Worm (Caenorhabditis elegans) whole organism, L4 larva: Measurements from ENCODE around the gene F52G3.1.

Experiments used
- F37D6.2 ChIP-seq: sonication (generic microtip); optimal IDR thresholded peaks from 2 replicates; lab custom pipeline; 2016; ENCODE audit warnings: mild to moderate bottlenecking, missing genetic modification characterization, missing compliant biosample characterization
- F49E8.2 ChIP-seq: sonication (generic microtip); optimal IDR thresholded peaks from 2 replicates; lab custom pipeline; 2016; ENCODE audit warnings: missing compliant biosample characterization, mild to moderate bottlenecking, missing genetic modification characterization, borderline replicate concordance
- R02D3.7 ChIP-seq: fragments of 150-350 bp; sonication (generic microtip); optimal IDR thresholded peaks from 3 replicates; lab custom pipeline; 2014; ENCODE audit warnings: missing biosample characterization, missing genetic modification characterization
- T20F7.1 ChIP-seq: fragments of 200-800 bp; sonication (Bioruptor generic); optimal IDR thresholded peaks from 2 replicates; lab custom pipeline; 2018; ENCODE audit warnings: mild to moderate bottlenecking, missing genetic modification characterization, missing compliant biosample characterization
- Y48G9A.11 ChIP-seq: fragments of 200-800 bp; sonication (Bioruptor generic); IDR thresholded peaks from 2 replicates; pipeline ENCODE4 v1.3.6; 2022; ENCODE audit warnings: missing genetic modification reagents, missing genetic modification characterization, missing compliant biosample characterization
- Y75B8A.6 ChIP-seq: fragments of 200-800 bp; sonication (Bioruptor generic); IDR thresholded peaks from 2 replicates; pipeline ENCODE4 v1.3.6; 2022; ENCODE audit warnings: missing genetic modification reagents, missing genetic modification characterization, missing compliant biosample characterization
- aha-1 ChIP-seq: fragments of 150-350 bp; peaks from one replicate; lab custom pipeline; 2014; ENCODE audit warnings: missing biosample characterization, missing genetic modification characterization
- ama-1 ChIP-seq: fragments of 150-350 bp; optimal IDR thresholded peaks from 2 replicates; lab custom pipeline; 2014; ENCODE audit warnings: inconsistent platforms, mixed read lengths
- attf-4 ChIP-seq: sonication (generic microtip); optimal IDR thresholded peaks from 3 replicates; lab custom pipeline; 2017; ENCODE audit warnings: missing biosample characterization, missing genetic modification characterization
- ceh-20 ChIP-seq: fragments of 200-800 bp; sonication (Bioruptor generic); IDR thresholded peaks from 2 replicates; pipeline ENCODE4 v1.3.6; 2022; ENCODE audit warnings: missing genetic modification reagents, missing genetic modification characterization, missing compliant biosample characterization
- ceh-32 ChIP-seq: sonication (generic microtip); optimal IDR thresholded peaks from 2 replicates; lab custom pipeline; 2016; ENCODE audit warnings: mild to moderate bottlenecking, missing genetic modification characterization, missing compliant biosample characterization; ENCODE audit not compliant: poor library complexity
- ceh-44 ChIP-seq: fragments of 200-800 bp; sonication (Bioruptor generic); IDR thresholded peaks from 2 replicates; pipeline ENCODE4 v1.3.6; 2022; ENCODE audit warnings: missing genetic modification reagents, missing genetic modification characterization, missing compliant biosample characterization
- daf-16 ChIP-seq, 3 experiments: sonication (generic microtip); optimal IDR thresholded peaks; 2 replicates each; lab custom pipeline; 2016 to 2017; ENCODE audit warnings: missing genetic modification characterization in 3 of 3, missing genetic modification reagents in 3 of 3, mild to moderate bottlenecking in 2 of 3, missing compliant biosample characterization in 2 of 3, missing biosample characterization in 1 of 3, moderate library complexity in 1 of 3
- duxl-1 ChIP-seq: sonication (generic microtip); optimal IDR thresholded peaks from 2 replicates; lab custom pipeline; 2016; ENCODE audit warnings: mild to moderate bottlenecking, missing genetic modification characterization, moderate library complexity, missing compliant biosample characterization; ENCODE audit not compliant: poor library complexity
- egl-27 ChIP-seq: sonication (generic microtip); optimal IDR thresholded peaks from 3 replicates; lab custom pipeline; 2017; ENCODE audit warnings: missing biosample characterization, missing genetic modification reagents, missing genetic modification characterization
- egl-43 ChIP-seq: fragments of 200-800 bp; sonication (Bioruptor generic); IDR thresholded peaks from 2 replicates; pipeline ENCODE4 v1.3.6; 2022; ENCODE audit warnings: missing genetic modification reagents, missing genetic modification characterization, missing compliant biosample characterization
- fkh-10 ChIP-seq: fragments of 150-350 bp; optimal IDR thresholded peaks from 2 replicates; lab custom pipeline; 2014; ENCODE audit warnings: missing biosample characterization, missing genetic modification reagents, missing genetic modification characterization
- hlh-30 ChIP-seq: sonication (generic microtip); optimal IDR thresholded peaks from 2 replicates; lab custom pipeline; 2017; ENCODE audit warnings: antibody characterized with exemption, mild to moderate bottlenecking, missing genetic modification characterization, missing compliant biosample characterization; ENCODE audit not compliant: insufficient read depth
- hmg-1.1 ChIP-seq: fragments of 200-800 bp; sonication (Bioruptor generic); IDR thresholded peaks from 2 replicates; pipeline ENCODE4 v1.3.6; 2022; ENCODE audit warnings: missing genetic modification reagents, missing genetic modification characterization, missing compliant biosample characterization
- jun-1 ChIP-seq: fragments of 150-350 bp; optimal IDR thresholded peaks from 2 replicates; lab custom pipeline; 2014; ENCODE audit warnings: missing biosample characterization, missing genetic modification reagents, missing genetic modification characterization
- lim-7 ChIP-seq: fragments of 200-800 bp; sonication (Bioruptor generic); IDR thresholded peaks from 2 replicates; pipeline ENCODE4 v1.3.6; 2022; ENCODE audit warnings: missing genetic modification characterization, missing compliant biosample characterization
- lin-1 ChIP-seq: fragments of 200-800 bp; sonication (Bioruptor generic); IDR thresholded peaks from 2 replicates; pipeline ENCODE4 v1.3.6; 2022; ENCODE audit warnings: missing genetic modification reagents, missing genetic modification characterization, missing compliant biosample characterization
- lin-15B ChIP-seq: fragments of 150-350 bp; sonication (generic microtip); optimal IDR thresholded peaks from 3 replicates; lab custom pipeline; 2014; ENCODE audit warnings: missing biosample characterization, missing genetic modification characterization
- madf-5 ChIP-seq, 2 experiments: fragments of 200-800 bp; sonication (Bioruptor generic); IDR thresholded peaks; 2 replicates each; pipeline ENCODE4 v1.3.6; 2022; ENCODE audit warnings: missing compliant biosample characterization in 2 of 2, missing genetic modification characterization in 2 of 2
- madf-9 ChIP-seq: fragments of 200-800 bp; sonication (Bioruptor generic); conservative IDR thresholded peaks from 2 replicates; pipeline ENCODE4 v1.3.6; 2022; ENCODE audit warnings: missing genetic modification reagents, missing genetic modification characterization, missing compliant biosample characterization
- mdt-29 ChIP-seq: fragments of 200-800 bp; sonication (Bioruptor generic); IDR thresholded peaks from 2 replicates; pipeline ENCODE4 v1.3.6; 2022; ENCODE audit warnings: missing genetic modification reagents, missing genetic modification characterization, missing compliant biosample characterization
- mep-1 ChIP-seq: fragments of 150-350 bp; sonication (generic microtip); optimal IDR thresholded peaks from 3 replicates; lab custom pipeline; 2014; ENCODE audit warnings: missing biosample characterization, missing genetic modification characterization
- mes-2 ChIP-seq: sonication (generic microtip); optimal IDR thresholded peaks from 2 replicates; lab custom pipeline; 2016; ENCODE audit warnings: missing genotype, mild to moderate bottlenecking, missing genetic modification characterization, missing compliant biosample characterization; ENCODE audit not compliant: poor library complexity, severe bottlenecking
- nhr-237 ChIP-seq: sonication (generic microtip); optimal IDR thresholded peaks from 2 replicates; lab custom pipeline; 2017; ENCODE audit warnings: missing biosample characterization, missing genetic modification characterization
- nhr-25 ChIP-seq: sonication (generic microtip); optimal IDR thresholded peaks from 2 replicates; lab custom pipeline; 2017; ENCODE audit warnings: missing genetic modification characterization, mild to moderate bottlenecking, missing compliant biosample characterization, antibody characterized with exemption, moderate library complexity, borderline replicate concordance; ENCODE audit not compliant: insufficient read depth
- nhr-6 ChIP-seq: fragments of 150-350 bp; optimal IDR thresholded peaks from 2 replicates; lab custom pipeline; 2014; ENCODE audit warnings: missing biosample characterization, missing genetic modification characterization
- nhr-76 ChIP-seq: fragments of 150-350 bp; optimal IDR thresholded peaks from 2 replicates; lab custom pipeline; 2014; ENCODE audit warnings: missing biosample characterization, missing genetic modification characterization
- nhr-77 ChIP-seq: fragments of 150-350 bp; optimal IDR thresholded peaks from 2 replicates; lab custom pipeline; 2014; ENCODE audit warnings: missing biosample characterization, missing genetic modification characterization
- php-3 ChIP-seq: fragments of 200-800 bp; sonication (Bioruptor generic); IDR thresholded peaks from 2 replicates; pipeline ENCODE4 v1.3.6; 2022; ENCODE audit warnings: missing genetic modification reagents, missing genetic modification characterization, missing compliant biosample characterization
- sdz-12 ChIP-seq: fragments of 200-800 bp; sonication (Bioruptor generic); optimal IDR thresholded peaks from 2 replicates; lab custom pipeline; 2018; ENCODE audit warnings: mild to moderate bottlenecking, missing genetic modification characterization, missing compliant biosample characterization
- snpc-4 ChIP-seq: fragments of 150-350 bp; optimal IDR thresholded peaks from 2 replicates; lab custom pipeline; 2014; ENCODE audit warnings: missing biosample characterization, missing genetic modification characterization
- spr-1 ChIP-seq: sonication (generic microtip); optimal IDR thresholded peaks from 2 replicates; lab custom pipeline; 2016; ENCODE audit warnings: mild to moderate bottlenecking, missing genetic modification characterization, missing compliant biosample characterization
- spr-3 ChIP-seq: fragments of 200-800 bp; sonication (Bioruptor generic); optimal IDR thresholded peaks from 2 replicates; lab custom pipeline; 2018; ENCODE audit warnings: mild to moderate bottlenecking, missing genetic modification characterization, missing compliant biosample characterization
- tag-97 ChIP-seq: fragments of 200-800 bp; sonication (Bioruptor generic); IDR thresholded peaks from 2 replicates; pipeline ENCODE4 v1.3.6; 2022; ENCODE audit warnings: missing genetic modification characterization, missing compliant biosample characterization
- tra-1 ChIP-seq: fragments of 200-800 bp; sonication (Bioruptor generic); IDR thresholded peaks from 2 replicates; pipeline ENCODE4 v1.3.6; 2022; ENCODE audit warnings: missing genetic modification reagents, missing genetic modification characterization, missing compliant biosample characterization
- unc-62 ChIP-seq, 3 experiments: fragments of 150-350 bp in 1 of 3; sonication (generic microtip); optimal IDR thresholded peaks in 2 of 3; peaks in 1 of 3; 1 replicate in 1 of 3; 2 replicates in 2 of 3; lab custom pipeline; 2014 to 2017; ENCODE audit warnings: missing biosample characterization in 3 of 3, missing genetic modification characterization in 3 of 3, missing genetic modification reagents in 3 of 3, missing genotype in 1 of 3
- zfp-3 ChIP-seq: fragments of 200-800 bp; sonication (Bioruptor generic); conservative IDR thresholded peaks from 2 replicates; pipeline ENCODE4 v1.3.6; 2022; ENCODE audit warnings: missing genetic modification reagents, missing genetic modification characterization, missing compliant biosample characterization
- zip-11 ChIP-seq: fragments of 200-800 bp; sonication (Bioruptor generic); IDR thresholded peaks from 2 replicates; pipeline ENCODE4 v1.3.6; 2022; ENCODE audit warnings: missing genetic modification characterization, missing compliant biosample characterization
- zip-2 ChIP-seq: fragments of 150-350 bp; optimal IDR thresholded peaks from 2 replicates; lab custom pipeline; 2014; ENCODE audit warnings: missing biosample characterization, missing genetic modification characterization
- ztf-11 ChIP-seq: fragments of 150-350 bp; optimal IDR thresholded peaks from 2 replicates; lab custom pipeline; 2014; ENCODE audit warnings: missing biosample characterization, missing genetic modification characterization
- ztf-7 ChIP-seq: fragments of 150-350 bp; optimal IDR thresholded peaks from 2 replicates; lab custom pipeline; 2014; ENCODE audit warnings: missing biosample characterization, missing genetic modification characterization

The F52G3.1 gene

DNA sequence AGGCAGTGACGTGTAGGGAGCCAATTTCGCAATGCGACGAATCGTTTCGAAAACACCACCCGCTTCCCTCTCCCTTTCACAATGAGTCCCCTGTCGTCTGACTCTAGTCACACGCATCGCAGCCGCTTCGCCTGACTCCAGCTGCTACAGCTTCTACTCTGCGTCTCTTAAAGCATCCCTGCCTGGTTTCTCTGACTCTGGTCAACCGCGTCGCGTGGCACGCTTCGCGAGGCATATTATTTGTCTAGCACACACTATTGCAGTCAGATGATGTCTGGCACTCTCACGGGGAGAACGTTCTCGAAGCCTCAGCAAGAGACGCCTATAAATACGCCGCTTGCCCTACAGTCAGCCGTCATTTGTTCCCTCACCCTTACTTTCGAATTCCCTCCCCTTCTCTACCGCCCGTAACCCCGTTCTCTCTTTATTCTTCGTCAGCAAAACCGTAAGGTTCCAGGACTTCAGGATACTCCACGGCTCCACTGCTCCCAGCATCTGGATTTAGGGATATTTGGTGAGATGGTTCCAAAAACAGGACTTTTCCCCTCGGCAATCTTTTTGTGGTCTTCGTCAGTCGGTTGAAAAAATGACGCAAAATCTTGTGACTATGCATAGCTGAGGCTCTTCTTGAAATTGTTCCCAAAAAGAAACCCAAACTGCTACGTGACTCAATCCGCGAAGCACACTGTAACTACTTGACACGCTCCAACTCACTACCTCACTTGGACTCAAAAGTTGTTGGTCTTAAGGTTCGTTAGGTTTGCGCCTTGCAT, 33.9 kb upstream of the F52G3.1 start (continued):
- TF ChIP-seq spr-3 (GFP tag; lab: Kevin White, UChicago) (peak; percentile 74), lim-7 (GFP tag; lab: Robert Waterston, UW) (peak; percentile 72), nhr-76 (tag; lab: Kevin White, UChicago) (peak; percentile 6), ceh-44 (GFP tag; lab: Robert Waterston, UW) (no peak), F37D6.2 (tag; lab: Kevin White, UChicago) (peak; percentile 93), attf-4 (peak; percentile 52), tra-1 (GFP tag; lab: Robert Waterston, UW) (peak; percentile 95), lin-1 (no peak; the same call in 1 of the 2 replicates), zip-2 (tag; lab: Kevin White, UChicago) (peak; percentile 77), Y75B8A.6 (0 out of 2 replicates have a peak, but pooled peaks have one; percentile 29), zfp-3 (peak; percentile 85), nhr-6 (peak; percentile 98), snpc-4 (tag; lab: Kevin White, UChicago) (peak; percentile 47)

- TF ChIP-seq lin-15B (no peak), ceh-32 (tag; lab: Kevin White, UChicago) (no peak), ama-1 (peak; percentile 69), duxl-1 (tag; lab: Kevin White, UChicago) (peak; percentile 48), fkh-10 (GFP tag; lab: Kevin White, UChicago) (no peak), daf-16 (GFP tag; optimal IDR thresholded peaks at IDR 0.05; lab: Kevin White, UChicago) (no peak), daf-16 (tag; optimal IDR thresholded peaks at IDR 0.05; lab: Kevin White, UChicago) (no peak), aha-1 (tag; lab: Kevin White, UChicago) (peak; percentile 93), madf-5 (GFP tag; IDR thresholded peaks at IDR 0.05; lab: Robert Waterston, UW) (no peak), egl-43 (no peak), ztf-11 (tag; lab: Kevin White, UChicago) (no peak), hmg-1.1 (GFP tag; lab: Robert Waterston, UW) (no peak), mdt-29 (GFP tag; lab: Robert Waterston, UW) (no peak), nhr-6 (no peak), mes-2 (tag; lab: Kevin White, UChicago) (peak; percentile 8), unc-62 (GFP tag; optimal IDR thresholded peaks at IDR 0.05 in 1 of 2; lab: Kevin White, UChicago) (peak in 1 of 2 experiments; percentile 95), unc-62 (tag; optimal IDR thresholded peaks at IDR 0.05; lab: Kevin White, UChicago) (no peak), hlh-30 (tag; lab: Kevin White, UChicago) (no peak), jun-1 (no peak), tag-97 (no peak)
Measured at ce11 chrX:16930333-16930621, 33.4 kb upstream of the F52G3.1 start.

ce11 chrX:16930663-16931097, 33.0 kb upstream of the F52G3.1 start:
- TF ChIP-seq nhr-77 (tag; lab: Kevin White, UChicago) (peak; percentile 94), Y48G9A.11 (GFP tag; lab: Robert Waterston, UW) (peak; percentile 67), egl-43 (peak; percentile 80), egl-27 (no peak), mep-1 (peak; percentile 78), attf-4 (peak; percentile 11), ceh-44 (GFP tag; lab: Robert Waterston, UW) (peak; percentile 33; the same call in 1 of the 2 replicates), R02D3.7 (peak; percentile 40), spr-1 (tag; lab: Kevin White, UChicago) (no peak), zip-11 (GFP tag; lab: Robert Waterston, UW) (peak; percentile 44; the same call in 1 of the 2 replicates), lim-7 (GFP tag; lab: Robert Waterston, UW) (peak; percentile 95), php-3 (GFP tag; lab: Robert Waterston, UW) (peak; percentile 76), T20F7.1 (no peak), ceh-32 (tag; lab: Kevin White, UChicago) (no peak), sdz-12 (GFP tag; lab: Kevin White, UChicago) (no peak), ceh-20 (peak; percentile 70; the same call in 1 of the 2 replicates), zfp-3 (peak; percentile 93), nhr-25 (tag; lab: Kevin White, UChicago) (no peak), nhr-237 (tag; lab: Kevin White, UChicago) (no peak), F49E8.2 (tag; lab: Kevin White, UChicago) (no peak), ztf-7 (peak; percentile 55), madf-9 (GFP tag; lab: Robert Waterston, UW) (peak; percentile 77), tag-97 (0 out of 2 replicates have a peak, but pooled peaks have one; percentile 67)
